Fruit fly (Drosophila melanogaster) whole organism, wandering third instar larva: ENCODE results near the gene Ncc69.

Experiments
- Dfd ChIP-seq: fragments of >200 bp; optimal IDR thresholded peaks from 2 replicates; lab custom pipeline; 2017; ENCODE audit warnings: missing biosample characterization, missing genetic modification characterization
- Hr83 ChIP-seq: fragments of 200-300 bp; sonication (Bioruptor generic); optimal IDR thresholded peaks from 2 replicates; lab custom pipeline; 2016; ENCODE audit warnings: missing biosample characterization, mild to moderate bottlenecking, missing genetic modification characterization, moderate library complexity; ENCODE audit not compliant: poor library complexity, severe bottlenecking
- fru ChIP-seq: fragments of 200-800 bp; sonication (Bioruptor generic); optimal IDR thresholded peaks from 3 replicates; lab custom pipeline; 2016; ENCODE audit warnings: missing biosample characterization, mild to moderate bottlenecking, missing genetic modification characterization
- usp ChIP-seq: fragments of >200 bp; optimal IDR thresholded peaks from 2 replicates; lab custom pipeline; 2017; ENCODE audit warnings: missing biosample characterization, missing genetic modification characterization

dm6 chr3L:12319782-12320181, 71.5 kb downstream of the Ncc69 start:
- TF ChIP-seq usp (GFP tag; lab: Kevin White, UChicago), result no peak
- TF ChIP-seq fru (GFP tag; lab: Kevin White, UChicago), result no peak
- no peak for TF ChIP-seq Hr83 (GFP tag; lab: Kevin White, UChicago)
- no peak for TF ChIP-seq Dfd
